Worm (Caenorhabditis elegans) whole organism, L4 larva: ENCODE results near the gene D1044.7.

Source experiments
- arid-1 ChIP-seq: fragments of 200-800 bp; sonication (Bioruptor generic); conservative IDR thresholded peaks from 2 replicates; pipeline ENCODE4 v1.3.6; 2022; ENCODE audit warnings: missing genetic modification reagents, missing genetic modification characterization, missing compliant biosample characterization
- cey-2 ChIP-seq: sonication (generic microtip); optimal IDR thresholded peaks from 3 replicates; lab custom pipeline; 2017; ENCODE audit warnings: missing genetic modification characterization, mild to moderate bottlenecking, missing compliant biosample characterization, antibody characterized with exemption, borderline replicate concordance; ENCODE audit not compliant: insufficient read depth
- dpl-1 ChIP-seq: fragments of 150-350 bp; optimal IDR thresholded peaks from 2 replicates; lab custom pipeline; 2014; ENCODE audit warnings: missing biosample characterization, missing genetic modification reagents, missing genetic modification characterization
- nhr-237 ChIP-seq: sonication (generic microtip); optimal IDR thresholded peaks from 2 replicates; lab custom pipeline; 2017; ENCODE audit warnings: missing biosample characterization, missing genetic modification characterization
- tag-97 ChIP-seq: fragments of 200-800 bp; sonication (Bioruptor generic); IDR thresholded peaks from 2 replicates; pipeline ENCODE4 v1.3.6; 2022; ENCODE audit warnings: missing genetic modification characterization, missing compliant biosample characterization

DNA sequence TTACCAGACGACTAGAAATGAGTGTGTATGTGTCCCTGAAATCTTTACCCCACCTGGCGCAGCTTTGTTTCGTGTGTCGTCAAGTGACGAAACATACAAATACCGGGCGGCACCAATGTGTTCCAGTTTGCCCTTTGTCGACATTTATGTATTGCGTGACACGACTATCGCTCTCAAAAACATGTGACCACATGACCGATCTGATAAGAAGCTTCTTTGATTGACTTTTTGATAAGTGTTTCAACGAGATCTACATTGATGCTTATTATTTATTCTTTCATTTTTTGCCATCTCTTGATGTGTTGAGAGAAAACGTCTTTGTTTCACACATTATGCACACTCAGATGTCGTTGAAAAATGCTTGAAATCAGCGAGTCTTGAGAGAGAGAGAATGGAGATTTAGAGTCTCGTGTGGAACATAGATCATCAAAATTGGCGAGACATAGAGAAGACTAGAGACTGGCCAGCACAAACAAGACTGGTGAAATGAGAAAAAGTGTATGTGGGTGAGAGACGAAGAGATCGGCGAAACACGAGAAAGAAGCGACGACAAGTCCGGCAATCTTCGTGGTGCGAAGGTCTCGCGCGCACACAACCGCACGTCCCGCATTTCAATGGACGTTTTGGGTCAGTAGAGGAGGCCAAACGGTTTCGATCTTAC lies 5.5 kb downstream of the D1044.7 start:
- TF ChIP-seq dpl-1 (GFP tag; lab: Kevin White, UChicago) (peak; percentile 15), cey-2 (tag; lab: Kevin White, UChicago) (peak; percentile 34), arid-1 (no peak), tag-97 (no peak), nhr-237 (tag; lab: Kevin White, UChicago) (no peak)
